Worm (Caenorhabditis elegans): ENCODE results near the gene Y39A1A.17.

DNA sequence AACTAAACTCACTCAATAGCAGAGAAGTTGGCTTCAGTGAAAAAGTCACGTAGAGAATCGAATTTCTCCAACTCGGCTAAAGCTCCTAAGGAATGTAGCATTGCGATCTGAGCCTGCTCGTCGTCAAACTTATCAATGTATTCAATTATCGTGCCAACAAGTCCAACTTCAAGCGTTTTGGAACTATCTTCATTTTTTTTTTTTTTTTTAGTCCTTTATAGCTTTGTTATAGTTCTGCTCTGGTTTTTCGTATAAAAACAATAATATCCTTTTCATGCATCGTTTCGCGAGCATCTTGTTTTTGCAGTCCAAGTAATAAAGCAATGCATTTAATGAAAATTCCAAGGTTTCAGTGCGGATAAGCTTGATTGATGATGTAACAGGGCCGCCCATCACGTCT, 1.9 kb downstream of the Y39A1A.17 start, which contains the start of gene Y39A1A.31:
- TF ChIP-seq ceh-30 (tag; optimal IDR thresholded peaks at IDR 0.05): no peak
- no peak for TF ChIP-seq ama-1 (optimal IDR thresholded peaks at IDR 0.05)
- TF ChIP-seq sox-4 (tag; optimal IDR thresholded peaks at IDR 0.05): no peak
- no peak for TF ChIP-seq nfya-1 (tag; optimal IDR thresholded peaks at IDR 0.05)
- TF ChIP-seq nhr-11 (tag; optimal IDR thresholded peaks at IDR 0.05): no peak
- TF ChIP-seq elt-2 (tag; optimal IDR thresholded peaks at IDR 0.05): no peak
- no peak for TF ChIP-seq fkh-10 (GFP tag; optimal IDR thresholded peaks at IDR 0.05)
